Worm (Caenorhabditis elegans) whole organism, early embryonic: ENCODE data around the gene pho-7.

Experiments used
- B0310.2 ChIP-seq: sonication (generic microtip); optimal IDR thresholded peaks from 2 replicates; lab custom pipeline; 2016; ENCODE audit warnings: mild to moderate bottlenecking, missing genetic modification characterization, missing compliant biosample characterization
- F13C5.2 ChIP-seq: sonication (generic microtip); optimal IDR thresholded peaks from 2 replicates; lab custom pipeline; 2017; ENCODE audit warnings: mild to moderate bottlenecking, missing genetic modification characterization, inconsistent platforms, missing compliant biosample characterization
- aly-1 ChIP-seq: sonication (generic microtip); optimal IDR thresholded peaks from 2 replicates; lab custom pipeline; 2016; ENCODE audit warnings: missing genetic modification characterization, missing compliant biosample characterization
- ama-1 ChIP-seq: fragments of 150-350 bp; optimal IDR thresholded peaks from 2 replicates; lab custom pipeline; 2014
- ceh-13 ChIP-seq: fragments of 200-800 bp; sonication (Bioruptor generic); optimal IDR thresholded peaks from 2 replicates; lab custom pipeline; 2018; ENCODE audit warnings: mild to moderate bottlenecking, missing genetic modification characterization, missing compliant biosample characterization
- ceh-36 ChIP-seq: sonication (generic microtip); optimal IDR thresholded peaks from 2 replicates; lab custom pipeline; 2016; ENCODE audit warnings: missing genetic modification characterization, inconsistent platforms, missing compliant biosample characterization
- ets-7 ChIP-seq: sonication (generic microtip); optimal IDR thresholded peaks from 2 replicates; lab custom pipeline; 2016; ENCODE audit warnings: missing genotype, missing genetic modification characterization, missing compliant biosample characterization
- flt-1 ChIP-seq: fragments of 200-800 bp; sonication (Bioruptor generic); IDR thresholded peaks from 2 replicates; pipeline ENCODE4 v1.3.6; 2022; ENCODE audit warnings: missing genetic modification characterization, missing compliant biosample characterization
- hmbx-1 ChIP-seq: sonication (generic microtip); optimal IDR thresholded peaks from 2 replicates; lab custom pipeline; 2016; ENCODE audit warnings: mild to moderate bottlenecking, missing genetic modification characterization, missing compliant biosample characterization
- hmg-4 ChIP-seq: fragments of 200-800 bp; sonication (Bioruptor generic); optimal IDR thresholded peaks from 2 replicates; lab custom pipeline; 2018; ENCODE audit warnings: mild to moderate bottlenecking, missing genetic modification characterization, missing compliant biosample characterization
- hnd-1 ChIP-seq: sonication (generic microtip); optimal IDR thresholded peaks from 2 replicates; lab custom pipeline; 2016; ENCODE audit warnings: missing genetic modification characterization, missing compliant biosample characterization
- pes-1 ChIP-seq: fragments of 200-800 bp; sonication (Bioruptor generic); IDR thresholded peaks from 2 replicates; pipeline ENCODE4 v1.3.6; 2022; ENCODE audit warnings: missing genetic modification reagents, missing genetic modification characterization, missing compliant biosample characterization
- scrt-1 ChIP-seq: fragments of 200-800 bp; sonication (Bioruptor generic); IDR thresholded peaks from 2 replicates; pipeline ENCODE4 v1.3.6; 2022; ENCODE audit warnings: missing genetic modification characterization, missing compliant biosample characterization
- sea-1 ChIP-seq: fragments of 200-800 bp; sonication (Bioruptor generic); conservative IDR thresholded peaks from 2 replicates; pipeline ENCODE4 v1.3.6; 2022; ENCODE audit warnings: missing genetic modification characterization, missing compliant biosample characterization
- tbx-11 ChIP-seq: fragments of 200-800 bp; sonication (Bioruptor generic); IDR thresholded peaks from 2 replicates; pipeline ENCODE4 v1.3.6; 2022; ENCODE audit warnings: missing genetic modification characterization, missing compliant biosample characterization
- tbx-37 ChIP-seq: fragments of 200-800 bp; sonication (Bioruptor generic); conservative IDR thresholded peaks from 2 replicates; pipeline ENCODE4 v1.3.6; 2022; ENCODE audit warnings: missing genetic modification reagents, missing genetic modification characterization, missing compliant biosample characterization
- tra-4 ChIP-seq: sonication (generic microtip); optimal IDR thresholded peaks from 2 replicates; lab custom pipeline; 2017; ENCODE audit warnings: missing genetic modification characterization, missing compliant biosample characterization

Gene pho-7

DNA sequence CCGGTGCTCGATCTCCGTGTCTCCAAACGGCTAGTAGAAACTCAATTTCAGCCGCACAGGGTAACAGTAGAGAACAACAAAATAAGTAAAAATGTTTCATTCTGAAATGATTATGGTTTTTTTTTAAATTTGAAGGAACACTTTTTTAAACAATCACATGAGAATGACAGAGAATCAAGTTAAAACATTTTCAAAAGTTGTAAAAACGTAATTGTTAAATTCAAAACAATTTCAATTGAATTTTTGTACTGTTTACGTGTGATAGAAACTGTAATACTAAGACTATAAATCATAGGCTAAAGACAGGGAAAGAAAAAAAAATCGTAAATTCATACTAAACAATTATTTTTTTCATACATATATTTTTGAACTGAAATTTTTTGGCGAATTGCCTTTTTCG, at the start of gene pho-7:
Gene pho-7, minus strand, starts transcription at position 101 of the 400 bp plus-strand sequence.
- TF ChIP-seq hnd-1 (tag; lab: Kevin White, UChicago) (no peak), tra-4 (no peak), flt-1 (no peak), F13C5.2 (tag; lab: Kevin White, UChicago) (no peak), ceh-36 (tag; lab: Kevin White, UChicago) (no peak), hmg-4 (GFP tag; lab: Kevin White, UChicago) (no peak), tbx-37 (GFP tag; lab: Robert Waterston, UW) (no peak), hmbx-1 (tag; lab: Kevin White, UChicago) (no peak)

DNA sequence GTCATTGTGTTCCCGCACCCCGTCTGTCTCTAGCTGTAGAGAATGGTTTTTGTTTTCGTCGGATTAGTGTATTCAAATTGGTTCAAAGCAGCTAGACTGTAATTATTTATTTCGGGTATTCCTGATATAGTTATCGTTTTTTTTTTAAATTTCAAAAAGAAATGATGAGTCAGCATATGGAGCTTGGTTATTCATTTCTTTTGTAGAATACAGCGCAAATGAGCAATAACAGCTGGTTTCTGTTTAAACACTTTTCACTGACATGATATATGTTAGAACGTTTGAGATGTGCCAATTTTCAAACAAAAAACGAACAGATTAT, 49.7 kb upstream of the pho-7 start:
- TF ChIP-seq ets-7 (no peak), tra-4 (no peak), B0310.2 (no peak), hnd-1 (tag; lab: Kevin White, UChicago) (no peak), pes-1 (GFP tag; lab: Robert Waterston, UW) (no peak), tbx-37 (GFP tag; lab: Robert Waterston, UW) (no peak), ceh-13 (GFP tag; lab: Kevin White, UChicago) (no peak), aly-1 (tag; lab: Kevin White, UChicago) (no peak), ceh-36 (tag; lab: Kevin White, UChicago) (no peak), scrt-1 (GFP tag; lab: Robert Waterston, UW) (no peak)

DNA sequence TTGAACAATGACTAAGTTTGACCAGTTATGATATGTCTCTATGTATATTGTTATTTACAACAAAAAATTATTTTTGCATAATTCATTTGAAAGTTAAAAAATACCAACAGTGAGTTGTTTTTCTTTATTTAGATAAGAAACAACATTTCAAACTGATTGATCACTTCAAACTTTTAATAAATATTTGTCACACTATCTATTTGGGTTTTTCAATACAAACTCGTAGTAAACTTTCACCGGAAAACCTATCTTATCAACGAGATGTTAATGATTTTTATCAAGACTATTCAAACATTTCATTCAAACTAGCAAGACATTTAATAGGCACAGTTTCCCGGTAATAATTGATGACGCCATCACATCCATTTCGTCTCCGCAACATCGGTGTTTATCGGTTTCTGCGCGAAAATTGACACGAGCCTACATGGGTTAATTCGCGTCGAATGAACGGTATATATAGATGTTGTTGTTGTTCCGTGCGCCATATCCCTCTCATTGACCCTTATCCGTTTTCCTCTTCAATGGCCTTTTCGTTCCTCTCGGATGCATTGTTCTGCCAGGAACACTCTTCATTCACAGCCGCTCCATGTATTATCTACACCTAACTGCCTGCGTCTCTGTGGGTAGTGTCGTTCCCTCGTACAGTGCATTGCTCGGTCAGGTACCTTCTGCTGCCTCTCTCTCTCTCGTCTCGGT, 49.2 kb upstream of the pho-7 start:
- no peak for TF ChIP-seq tra-4
- TF ChIP-seq scrt-1 (GFP tag; lab: Robert Waterston, UW), result no peak
- TF ChIP-seq hmg-4 (GFP tag; lab: Kevin White, UChicago), result no peak
- no peak for TF ChIP-seq F13C5.2 (tag; lab: Kevin White, UChicago)
- TF ChIP-seq ceh-13 (GFP tag; lab: Kevin White, UChicago), result no peak
- 0 out of 2 replicates have a peak, but pooled peaks have one; percentile 3 for TF ChIP-seq flt-1

DNA sequence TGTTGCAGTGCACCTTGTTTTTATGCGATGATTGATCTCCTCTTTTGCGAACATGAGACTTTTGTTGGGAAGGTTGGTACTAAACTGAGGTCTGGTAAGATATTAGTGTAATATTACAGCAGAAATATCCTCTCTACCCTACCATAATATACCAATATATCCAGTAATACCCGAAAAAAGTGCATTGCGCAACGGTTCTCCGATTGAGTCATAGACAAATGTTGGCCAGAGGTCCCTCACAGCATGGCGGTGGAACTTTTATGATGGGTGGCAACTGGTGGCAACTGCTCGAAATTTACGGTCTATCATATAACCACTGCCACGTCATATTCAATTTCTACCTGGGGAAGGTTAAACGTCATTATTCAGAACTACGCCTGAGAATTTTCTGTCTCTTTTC, 48.1 kb upstream of the pho-7 start:
- TF ChIP-seq ceh-13 (GFP tag; lab: Kevin White, UChicago) (no peak), scrt-1 (GFP tag; lab: Robert Waterston, UW) (0 out of 2 replicates have a peak, but pooled peaks have one; percentile 12)

DNA sequence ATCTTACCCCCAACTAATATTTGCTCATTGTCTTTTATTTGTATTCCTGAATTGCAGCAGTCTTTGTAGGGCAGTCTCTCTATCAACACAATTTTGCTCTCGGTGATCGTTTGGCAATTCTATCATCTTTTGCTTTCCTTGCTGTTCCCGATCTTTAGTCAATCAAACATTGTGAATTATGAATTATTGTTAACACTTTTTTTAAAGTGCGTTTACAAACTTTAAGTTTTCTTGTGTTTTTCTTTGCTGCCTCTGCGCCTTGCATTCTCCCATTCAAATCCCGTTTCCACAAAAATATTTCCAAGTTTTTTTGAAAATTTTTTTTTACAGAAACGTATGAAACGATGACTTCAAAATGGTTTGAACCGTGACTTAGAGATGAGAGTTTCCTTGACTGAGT, 40.9 kb upstream of the pho-7 start, which contains the start of gene ver-4:
Gene ver-4, plus strand, starts transcription at position 301 of the 400 bp plus-strand sequence.
- no peak for TF ChIP-seq hnd-1 (tag; lab: Kevin White, UChicago)
- no peak for TF ChIP-seq pes-1 (GFP tag; lab: Robert Waterston, UW)
- no peak for TF ChIP-seq tbx-11
- no peak for TF ChIP-seq tbx-37 (GFP tag; lab: Robert Waterston, UW)
- TF ChIP-seq aly-1 (tag; lab: Kevin White, UChicago), result no peak
- TF ChIP-seq ceh-13 (GFP tag; lab: Kevin White, UChicago), result no peak
- TF ChIP-seq flt-1, result no peak
- no peak for TF ChIP-seq ceh-36 (tag; lab: Kevin White, UChicago)
- no peak for TF ChIP-seq sea-1 (GFP tag; lab: Robert Waterston, UW)
- no peak for TF ChIP-seq hmbx-1 (tag; lab: Kevin White, UChicago)

DNA sequence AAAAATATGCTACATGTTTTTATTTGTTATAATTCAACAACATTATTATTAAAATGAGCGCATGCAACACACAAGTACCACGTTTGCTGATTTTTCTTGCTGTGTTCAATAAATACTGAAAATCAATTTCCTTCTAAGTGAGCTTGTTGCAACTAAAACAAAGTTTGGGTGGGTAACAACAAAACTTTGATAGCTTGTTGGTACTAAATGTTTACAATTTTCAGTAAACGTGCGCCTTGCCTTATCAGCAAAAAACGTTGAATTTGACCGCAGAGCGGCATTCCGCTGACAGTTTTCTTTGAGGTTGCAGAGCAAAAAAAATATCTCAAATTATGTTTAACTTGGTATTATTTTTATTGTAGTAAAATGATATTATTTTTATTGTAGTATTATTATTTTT, 40.2 kb upstream of the pho-7 start:
- no peak for TF ChIP-seq ets-7
- TF ChIP-seq aly-1 (tag; lab: Kevin White, UChicago), result no peak
- TF ChIP-seq hmg-4 (GFP tag; lab: Kevin White, UChicago), result no peak
- no peak for TF ChIP-seq ceh-36 (tag; lab: Kevin White, UChicago)
- TF ChIP-seq tbx-11, result no peak
- TF ChIP-seq sea-1 (GFP tag; lab: Robert Waterston, UW), result no peak
- TF ChIP-seq pes-1 (GFP tag; lab: Robert Waterston, UW), result no peak
- no peak for TF ChIP-seq F13C5.2 (tag; lab: Kevin White, UChicago)
- no peak for TF ChIP-seq tbx-37 (GFP tag; lab: Robert Waterston, UW)
- no peak for TF ChIP-seq tra-4
- no peak for TF ChIP-seq ceh-13 (GFP tag; lab: Kevin White, UChicago)
- TF ChIP-seq scrt-1 (GFP tag; lab: Robert Waterston, UW), result no peak

DNA sequence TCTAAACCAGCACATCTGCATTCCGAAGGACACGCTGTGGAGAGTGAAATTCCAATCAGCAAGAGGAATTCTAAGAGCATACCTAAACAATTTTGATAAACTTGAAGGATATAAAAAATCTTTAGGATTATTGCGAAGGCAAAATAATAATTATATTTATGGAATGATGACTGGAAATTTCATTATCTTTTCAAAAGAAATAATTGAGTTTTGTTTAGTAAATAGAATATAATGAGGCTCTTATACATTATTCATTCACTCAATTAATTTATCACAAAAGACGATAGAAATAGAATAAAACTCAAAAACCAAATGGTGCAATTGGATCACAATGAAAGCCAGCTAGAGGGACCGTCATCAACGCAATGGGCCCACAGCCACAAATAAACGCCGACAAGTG, 38.0 kb upstream of the pho-7 start, which contains the start of gene pxn-2:
Gene pxn-2, minus strand, starts transcription at position 101 of the 400 bp plus-strand sequence.
- TF ChIP-seq tbx-37 (GFP tag; lab: Robert Waterston, UW), result no peak

DNA sequence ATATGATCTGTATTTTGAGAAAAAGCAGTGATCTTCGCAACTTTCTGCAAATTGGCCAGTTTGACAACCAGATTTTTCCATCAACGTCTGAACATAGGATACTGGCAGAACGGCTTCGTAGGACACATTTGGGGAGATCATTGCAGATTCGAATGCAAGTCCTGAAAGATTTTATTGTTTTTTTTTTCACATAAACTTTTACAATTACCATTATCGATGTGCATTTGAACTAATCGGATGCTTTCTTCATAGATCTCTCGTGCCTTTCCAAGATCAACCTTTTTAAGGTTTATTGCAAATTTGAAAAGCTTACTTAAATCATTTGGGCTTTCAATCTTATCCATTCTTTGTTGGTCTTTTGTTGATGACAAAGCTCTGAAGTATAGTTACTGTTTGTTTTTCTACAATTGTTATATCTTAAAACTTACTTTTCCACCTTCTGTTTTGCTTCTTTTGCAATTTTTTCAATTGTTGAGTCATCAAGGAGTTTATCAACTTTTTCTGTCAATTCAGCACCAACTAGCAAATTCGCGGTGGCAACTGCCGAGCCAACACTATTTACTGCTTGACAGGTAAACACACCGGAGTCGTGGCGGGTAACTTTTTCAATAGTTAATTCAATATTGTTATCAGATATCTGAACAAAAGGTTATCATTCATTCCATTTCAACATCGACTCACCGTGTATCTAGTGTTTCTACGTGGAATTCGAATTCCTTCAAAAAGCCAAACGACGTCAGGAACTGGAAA, 35.5 kb upstream of the pho-7 start:
- TF ChIP-seq tbx-11 (no peak), hnd-1 (tag; lab: Kevin White, UChicago) (no peak), sea-1 (GFP tag; lab: Robert Waterston, UW) (no peak), aly-1 (tag; lab: Kevin White, UChicago) (no peak), ama-1 (lab: Kevin White, UChicago) (no peak), tra-4 (no peak), ets-7 (no peak), flt-1 (no peak), hmbx-1 (tag; lab: Kevin White, UChicago) (no peak), tbx-37 (GFP tag; lab: Robert Waterston, UW) (no peak)
